Worm (Caenorhabditis elegans) whole organism, L1 larva: Measurements from ENCODE around the gene R12A1.3.

Experiments
- C04F5.9 ChIP-seq: sonication (generic microtip); optimal IDR thresholded peaks from 2 replicates; lab custom pipeline; 2016; ENCODE audit warnings: missing genetic modification characterization, missing compliant biosample characterization
- C16A3.4 ChIP-seq: fragments of 150-350 bp; optimal IDR thresholded peaks from 2 replicates; lab custom pipeline; 2014; ENCODE audit warnings: missing biosample characterization, missing genetic modification characterization
- C34B4.2 ChIP-seq: sonication (generic microtip); optimal IDR thresholded peaks from 2 replicates; lab custom pipeline; 2017; ENCODE audit warnings: mild to moderate bottlenecking, missing genetic modification characterization, missing compliant biosample characterization
- Y116A8C.19 ChIP-seq: sonication (generic microtip); optimal IDR thresholded peaks from 2 replicates; lab custom pipeline; 2016; ENCODE audit warnings: missing compliant biosample characterization, missing genetic modification characterization, borderline replicate concordance
- aha-1 ChIP-seq: fragments of 150-350 bp; optimal IDR thresholded peaks from 2 replicates; lab custom pipeline; 2014; ENCODE audit warnings: missing biosample characterization, missing genetic modification characterization
- alr-1 ChIP-seq: fragments of 200-800 bp; sonication (Bioruptor generic); optimal IDR thresholded peaks from 2 replicates; lab custom pipeline; 2018; ENCODE audit warnings: borderline replicate concordance, mild to moderate bottlenecking, missing genetic modification characterization, missing compliant biosample characterization
- ama-1 ChIP-seq: fragments of 150-350 bp; optimal IDR thresholded peaks from 2 replicates; lab custom pipeline; 2014
- ceh-63 ChIP-seq: fragments of 200-800 bp; sonication (Bioruptor generic); optimal IDR thresholded peaks from 2 replicates; lab custom pipeline; 2018; ENCODE audit warnings: mild to moderate bottlenecking, missing genetic modification characterization, missing compliant biosample characterization
- ceh-8 ChIP-seq: fragments of 200-800 bp; sonication (Bioruptor generic); optimal IDR thresholded peaks from 2 replicates; lab custom pipeline; 2018; ENCODE audit warnings: mild to moderate bottlenecking, missing genetic modification characterization, moderate library complexity, missing compliant biosample characterization
- ceh-88 ChIP-seq: fragments of 200-800 bp; sonication (Bioruptor generic); IDR thresholded peaks from 2 replicates; pipeline ENCODE4 v1.3.6; 2022; ENCODE audit warnings: missing genetic modification characterization, missing compliant biosample characterization
- dpl-1 ChIP-seq, 3 experiments: fragments of 150-350 bp in 2 of 3; sonication (generic microtip) in 1 of 3; optimal IDR thresholded peaks; 2 replicates each; lab custom pipeline; 2014 to 2017; ENCODE audit warnings: missing biosample characterization in 3 of 3, missing genetic modification characterization in 3 of 3, missing genetic modification reagents in 3 of 3
- dsc-1 ChIP-seq: sonication (generic microtip); optimal IDR thresholded peaks from 2 replicates; lab custom pipeline; 2016; ENCODE audit warnings: mild to moderate bottlenecking, missing genetic modification characterization, missing compliant biosample characterization
- efl-3 ChIP-seq: fragments of 200-800 bp; sonication (Bioruptor generic); optimal IDR thresholded peaks from 2 replicates; lab custom pipeline; 2018; ENCODE audit warnings: mild to moderate bottlenecking, missing genetic modification characterization, missing compliant biosample characterization
- egl-13 ChIP-seq: sonication (generic microtip); optimal IDR thresholded peaks from 2 replicates; lab custom pipeline; 2016; ENCODE audit warnings: missing genotype, missing genetic modification reagents, missing genetic modification characterization, missing compliant biosample characterization
- fkh-4 ChIP-seq: sonication (generic microtip); optimal IDR thresholded peaks from 2 replicates; lab custom pipeline; 2016; ENCODE audit warnings: missing compliant biosample characterization, missing genetic modification characterization, borderline replicate concordance
- fkh-8 ChIP-seq: sonication (generic microtip); optimal IDR thresholded peaks from 2 replicates; lab custom pipeline; 2016; ENCODE audit warnings: mild to moderate bottlenecking, missing genetic modification characterization, missing compliant biosample characterization
- fos-1 ChIP-seq: fragments of 150-350 bp; optimal IDR thresholded peaks from 2 replicates; lab custom pipeline; 2014; ENCODE audit warnings: missing biosample characterization, missing genetic modification characterization
- hlh-4 ChIP-seq: sonication (generic microtip); optimal IDR thresholded peaks from 2 replicates; lab custom pipeline; 2016; ENCODE audit warnings: mild to moderate bottlenecking, missing genetic modification characterization, missing compliant biosample characterization
- hpl-2 ChIP-seq: fragments of 150-350 bp; optimal IDR thresholded peaks from 2 replicates; lab custom pipeline; 2014; ENCODE audit warnings: missing biosample characterization, missing genetic modification reagents, missing genetic modification characterization
- isw-1 ChIP-seq: fragments of 200-800 bp; sonication (Bioruptor generic); IDR thresholded peaks from 2 replicates; pipeline ENCODE4 v1.3.6; 2022; ENCODE audit warnings: missing genetic modification characterization, missing compliant biosample characterization
- jun-1 ChIP-seq: fragments of 150-350 bp; optimal IDR thresholded peaks from 2 replicates; lab custom pipeline; 2014; ENCODE audit warnings: missing biosample characterization, missing genetic modification reagents, missing genetic modification characterization
- lin-14 ChIP-seq: fragments of 200-800 bp; sonication (Bioruptor generic); optimal IDR thresholded peaks from 2 replicates; lab custom pipeline; 2018; ENCODE audit warnings: mild to moderate bottlenecking, missing genetic modification characterization, moderate library complexity, missing compliant biosample characterization
- mab-9 ChIP-seq: fragments of 200-800 bp; sonication (Bioruptor generic); IDR thresholded peaks from 2 replicates; pipeline ENCODE4 v1.3.6; 2022; ENCODE audit warnings: missing genetic modification reagents, missing genetic modification characterization, missing compliant biosample characterization
- mep-1 ChIP-seq: fragments of 150-350 bp; optimal IDR thresholded peaks from 2 replicates; lab custom pipeline; 2014; ENCODE audit warnings: missing biosample characterization, missing genetic modification characterization
- nhr-237 ChIP-seq: fragments of 150-350 bp; optimal IDR thresholded peaks from 2 replicates; lab custom pipeline; 2014; ENCODE audit warnings: missing biosample characterization, missing genetic modification characterization
- nhr-47 ChIP-seq: sonication (generic microtip); optimal IDR thresholded peaks from 2 replicates; lab custom pipeline; 2016; ENCODE audit warnings: mild to moderate bottlenecking, missing genetic modification characterization, moderate library complexity, missing compliant biosample characterization
- nhr-71 ChIP-seq: sonication (generic microtip); optimal IDR thresholded peaks from 2 replicates; lab custom pipeline; 2016; ENCODE audit warnings: mild to moderate bottlenecking, missing genetic modification characterization, moderate library complexity, missing compliant biosample characterization
- nhr-76 ChIP-seq: sonication (generic microtip); optimal IDR thresholded peaks from 2 replicates; lab custom pipeline; 2017; ENCODE audit warnings: missing biosample characterization, missing genetic modification characterization
- nhr-85 ChIP-seq: sonication (generic microtip); peaks from one replicate; lab custom pipeline; 2016; ENCODE audit warnings: missing genetic modification characterization, inconsistent platforms, missing compliant biosample characterization
- nhr-90 ChIP-seq: sonication (generic microtip); optimal IDR thresholded peaks from 2 replicates; lab custom pipeline; 2016; ENCODE audit warnings: mild to moderate bottlenecking, missing genetic modification characterization, missing compliant biosample characterization; ENCODE audit not compliant: poor library complexity
- pqm-1 ChIP-seq: sonication (generic microtip); optimal IDR thresholded peaks from 3 replicates; lab custom pipeline; 2017; ENCODE audit warnings: missing biosample characterization, missing genetic modification characterization
- rnt-1 ChIP-seq: sonication (generic microtip); optimal IDR thresholded peaks from 2 replicates; lab custom pipeline; 2016; ENCODE audit warnings: mild to moderate bottlenecking, missing genetic modification characterization, moderate library complexity, missing compliant biosample characterization
- skn-1 ChIP-seq: fragments of 150-350 bp; optimal IDR thresholded peaks from 2 replicates; lab custom pipeline; 2014; ENCODE audit warnings: missing biosample characterization, missing genetic modification characterization
- sox-4 ChIP-seq: sonication (generic microtip); optimal IDR thresholded peaks from 2 replicates; lab custom pipeline; 2016; ENCODE audit warnings: missing genetic modification characterization, missing compliant biosample characterization
- sptf-1 ChIP-seq: fragments of 150-350 bp; optimal IDR thresholded peaks from 2 replicates; lab custom pipeline; 2014; ENCODE audit warnings: missing biosample characterization, missing genetic modification characterization
- sup-37 ChIP-seq: fragments of 200-800 bp; sonication (Bioruptor generic); optimal IDR thresholded peaks from 2 replicates; lab custom pipeline; 2018; ENCODE audit warnings: mild to moderate bottlenecking, missing genetic modification characterization, missing compliant biosample characterization
- unc-130 ChIP-seq: fragments of 150-350 bp; optimal IDR thresholded peaks from 2 replicates; lab custom pipeline; 2017; ENCODE audit warnings: missing biosample characterization, missing genetic modification characterization, inconsistent platforms
- unc-30 ChIP-seq: sonication (generic microtip); optimal IDR thresholded peaks from 2 replicates; lab custom pipeline; 2017; ENCODE audit warnings: missing biosample characterization, missing genetic modification characterization
- unc-62 ChIP-seq: fragments of 150-350 bp; optimal IDR thresholded peaks from 2 replicates; lab custom pipeline; 2014; ENCODE audit warnings: missing biosample characterization, missing genetic modification reagents, missing genetic modification characterization
- unc-98 ChIP-seq: fragments of 200-800 bp; sonication (Bioruptor generic); IDR thresholded peaks from 2 replicates; pipeline ENCODE4 v1.3.6; 2022; ENCODE audit warnings: missing genetic modification characterization, missing compliant biosample characterization
- xbp-1 ChIP-seq: sonication (generic microtip); optimal IDR thresholded peaks from 2 replicates; lab custom pipeline; 2016; ENCODE audit warnings: missing genetic modification characterization, missing compliant biosample characterization
- zag-1 ChIP-seq: fragments of 150-350 bp; optimal IDR thresholded peaks from 2 replicates; lab custom pipeline; 2014; ENCODE audit warnings: missing biosample characterization, missing genetic modification characterization

R12A1.3 gene

ce11 chrV:1474486-1475125, 49.0 kb upstream of the R12A1.3 start, which contains the start of the genes F53E2.2 and unc-60 (continued):
- TF ChIP-seq nhr-47 (tag; lab: Kevin White, UChicago) (peak; percentile 72), nhr-90 (tag; lab: Kevin White, UChicago) (peak; percentile 25), hpl-2 (no peak), C04F5.9 (tag; lab: Kevin White, UChicago) (no peak), nhr-85 (peak; percentile 74), sup-37 (GFP tag; lab: Kevin White, UChicago) (no peak), unc-62 (GFP tag; lab: Kevin White, UChicago) (no peak), mab-9 (GFP tag; lab: Robert Waterston, UW) (no peak; the same call in 1 of the 2 replicates), lin-14 (GFP tag; lab: Kevin White, UChicago) (peak; percentile 98), hlh-4 (tag; lab: Kevin White, UChicago) (no peak), fos-1 (tag; lab: Kevin White, UChicago) (no peak), sox-4 (tag; lab: Kevin White, UChicago) (no peak), dsc-1 (tag; lab: Kevin White, UChicago) (peak; percentile 46), unc-130 (tag; lab: Kevin White, UChicago) (no peak), skn-1 (tag; lab: Kevin White, UChicago) (peak; percentile 77), unc-30 (tag; lab: Kevin White, UChicago) (no peak), zag-1 (no peak), unc-98 (GFP tag; lab: Robert Waterston, UW) (no peak), ceh-88 (GFP tag; lab: Robert Waterston, UW) (no peak), sptf-1 (no peak), isw-1 (GFP tag; lab: Robert Waterston, UW) (peak; percentile 30; the same call in 1 of the 2 replicates), mep-1 (tag; lab: Kevin White, UChicago) (peak; percentile 59), ceh-63 (GFP tag; lab: Kevin White, UChicago) (no peak), ama-1 (lab: Kevin White, UChicago) (no peak), aha-1 (no peak), pqm-1 (no peak), alr-1 (no peak), jun-1 (tag; lab: Kevin White, UChicago) (peak; percentile 68), egl-13 (tag; lab: Kevin White, UChicago) (no peak), nhr-76 (no peak), xbp-1 (tag; lab: Kevin White, UChicago) (peak; percentile 44), dpl-1 (GFP tag; optimal IDR thresholded peaks at IDR 0.05; lab: Kevin White, UChicago) (peak; percentile 2 to 35 (median 19)), nhr-237 (no peak), C16A3.4 (peak; percentile 35), fkh-4 (no peak), efl-3 (no peak), rnt-1 (peak; percentile 49), Y116A8C.19 (tag; lab: Kevin White, UChicago) (no peak)

ce11 chrV:1472569-1472968, 47.0 kb upstream of the R12A1.3 start:
- no peak for TF ChIP-seq fkh-8
- TF ChIP-seq mep-1 (tag; lab: Kevin White, UChicago): peak; percentile 48
- peak; percentile 36 for TF ChIP-seq dsc-1 (tag; lab: Kevin White, UChicago)
- TF ChIP-seq nhr-85: peak; percentile 73
- TF ChIP-seq lin-14 (GFP tag; lab: Kevin White, UChicago): peak; percentile 71
- TF ChIP-seq nhr-90 (tag; lab: Kevin White, UChicago): no peak
- peak; percentile 16 for TF ChIP-seq nhr-71 (tag; lab: Kevin White, UChicago)
- no peak for TF ChIP-seq ceh-8 (GFP tag; lab: Kevin White, UChicago)
- TF ChIP-seq C34B4.2 (tag; lab: Kevin White, UChicago): no peak
